Fruit fly (Drosophila melanogaster): ENCODE data around the gene CG3434.

DNA sequence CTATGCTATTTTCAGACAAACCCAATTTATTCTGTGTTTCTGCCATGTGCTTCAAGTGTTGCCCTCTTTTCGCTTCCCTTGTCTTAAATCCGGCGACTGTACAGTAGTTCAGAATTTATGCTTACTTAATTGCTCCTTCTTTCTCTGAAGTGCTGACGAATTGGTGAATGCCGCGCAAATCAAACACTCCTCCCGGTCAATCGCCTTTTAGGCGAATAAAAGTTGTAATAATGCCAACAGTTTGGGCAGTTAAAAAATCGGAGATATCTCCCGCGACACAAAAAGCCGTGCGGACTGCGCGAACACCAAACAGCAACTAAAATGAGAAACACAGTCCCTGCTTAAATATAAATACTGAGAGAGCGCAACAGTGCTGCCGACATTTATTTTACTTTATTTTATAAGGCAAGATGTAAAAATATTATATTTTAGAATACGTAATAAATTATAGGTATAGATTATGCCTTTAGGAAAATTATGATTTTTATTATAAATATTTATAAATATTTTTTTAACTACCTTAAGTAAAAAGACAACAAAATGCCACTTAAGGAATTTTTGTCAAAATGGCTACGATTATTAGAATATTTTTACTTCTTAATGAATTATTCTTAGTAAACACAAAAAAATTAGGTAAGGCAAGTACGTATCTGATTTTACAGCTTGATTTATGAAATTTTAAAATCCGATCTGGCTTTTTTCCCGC is 44.6 kb upstream of the CG3434 start, which contains the start of gene path:
- TF ChIP-seq CG12768 (GFP tag; optimal IDR thresholded peaks at IDR 0.05) (peak; percentile 49), Crg-1 (GFP tag; optimal IDR thresholded peaks at IDR 0.05) (no peak), Clk (GFP tag; optimal IDR thresholded peaks at IDR 0.05) (no peak), CG14711 (tag; optimal IDR thresholded peaks at IDR 0.05) (peak; percentile 48), Mnt (GFP tag; optimal IDR thresholded peaks at IDR 0.05) (peak; percentile 86), CG5204 (GFP tag; optimal IDR thresholded peaks at IDR 0.05) (no peak), cnc (optimal IDR thresholded peaks at IDR 0.05) (no peak), Hr96 (GFP tag; optimal IDR thresholded peaks at IDR 0.05) (peak; percentile 7), kay (GFP tag; ENCODE audit: borderline replicate concordance) (peak; percentile 39), CG1620 (GFP tag; optimal IDR thresholded peaks at IDR 0.05) (peak; percentile 53), CG7101 (tag; optimal IDR thresholded peaks at IDR 0.05) (peak; percentile 42), ovo (GFP tag; optimal IDR thresholded peaks at IDR 0.05) (no peak), toe (GFP tag; optimal IDR thresholded peaks at IDR 0.05) (no peak), cic (GFP tag; optimal IDR thresholded peaks at IDR 0.05) (peak; percentile 11)

Data from whole organism, adult.